Fruit fly (Drosophila melanogaster) whole organism, embryonic: ENCODE measurements around the gene TBC1D16.

Experiments used
- CG33213 ChIP-seq: fragments of 200-800 bp; sonication (Bioruptor generic); optimal IDR thresholded peaks from 3 replicates; lab custom pipeline; 2016; ENCODE audit warnings: missing biosample characterization, missing genetic modification characterization
- CG4617 ChIP-seq: fragments of 200-800 bp; sonication (Bioruptor generic); optimal IDR thresholded peaks from 3 replicates; lab custom pipeline; 2016; ENCODE audit warnings: missing biosample characterization, missing genetic modification characterization, borderline replicate concordance
- CG7786 ChIP-seq: fragments of 200-800 bp; sonication (Bioruptor generic); optimal IDR thresholded peaks from 2 replicates; lab custom pipeline; 2016; ENCODE audit warnings: missing biosample characterization, missing genetic modification characterization
- Chrac-16 ChIP-seq: fragments of 200-800 bp; sonication (Bioruptor generic); optimal IDR thresholded peaks from 3 replicates; lab custom pipeline; 2016; ENCODE audit warnings: missing biosample characterization, missing genetic modification characterization
- Hr3 ChIP-seq: fragments of 200-800 bp; sonication (Bioruptor generic); optimal IDR thresholded peaks from 3 replicates; lab custom pipeline; 2016; ENCODE audit warnings: missing biosample characterization, missing genetic modification characterization
- Rfx ChIP-seq: fragments of 200-800 bp; sonication (Bioruptor generic); IDR thresholded peaks from 2 replicates; pipeline ENCODE4 v1.3.6; 2022; ENCODE audit warnings: missing biosample characterization, missing genetic modification characterization
- chm ChIP-seq: fragments of 200-800 bp; sonication (Bioruptor generic); IDR thresholded peaks from 2 replicates; pipeline ENCODE4 v1.3.6; 2022; ENCODE audit warnings: missing biosample characterization, missing genetic modification characterization
- fd3F ChIP-seq: fragments of 200-800 bp; sonication (Bioruptor generic); optimal IDR thresholded peaks from 2 replicates; lab custom pipeline; 2018; ENCODE audit warnings: missing biosample characterization, mild to moderate bottlenecking, missing genetic modification characterization, moderate library complexity
- run ChIP-seq: fragments of 200-800 bp; sonication (Bioruptor generic); optimal IDR thresholded peaks from 3 replicates; lab custom pipeline; 2018; ENCODE audit warnings: missing biosample characterization, mild to moderate bottlenecking, missing genetic modification characterization

DNA sequence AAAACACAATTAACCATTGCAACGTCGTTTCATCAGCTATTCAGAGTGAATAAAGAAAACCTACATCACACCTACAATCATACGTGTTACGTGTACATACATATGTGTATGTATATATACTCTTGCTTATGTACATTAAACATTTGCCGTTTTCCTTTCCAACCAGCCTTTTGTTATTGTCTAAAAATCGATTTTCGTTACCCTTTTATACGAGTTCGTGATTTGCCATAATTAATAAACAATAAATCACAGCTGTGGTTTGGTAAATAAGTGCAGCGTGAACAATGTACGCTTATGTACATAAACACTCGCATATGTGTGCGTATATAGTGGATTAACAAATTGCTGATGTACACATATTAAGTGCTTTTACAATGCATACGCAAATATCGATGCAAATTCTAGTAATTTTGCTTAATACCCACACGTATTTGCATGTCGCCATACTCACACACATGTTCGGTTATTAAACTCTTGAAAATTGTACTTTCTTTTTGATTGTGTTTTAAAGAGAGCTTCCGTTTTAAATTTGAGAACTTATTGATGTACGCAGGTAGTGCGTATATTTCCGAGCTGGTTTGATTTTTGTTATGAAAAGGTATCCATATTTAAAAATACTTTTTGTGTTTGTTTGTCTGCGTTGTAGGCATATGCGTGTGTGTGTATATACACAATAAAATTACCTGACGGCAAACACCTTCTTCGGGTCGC, 38.4 kb downstream of the TBC1D16 start:
- TF ChIP-seq CG7786 (GFP tag; lab: Kevin White, UChicago), result no peak
- TF ChIP-seq chm (GFP tag; lab: Robert Waterston, UW), result no peak
- no peak for TF ChIP-seq CG33213 (GFP tag; lab: Kevin White, UChicago)
- TF ChIP-seq Chrac-16 (GFP tag; lab: Kevin White, UChicago), result no peak
- TF ChIP-seq CG4617, result peak; percentile 17
- TF ChIP-seq Hr3 (GFP tag; lab: Kevin White, UChicago), result no peak
- no peak for TF ChIP-seq run (tag; lab: Kevin White, UChicago)
- TF ChIP-seq fd3F (GFP tag; lab: Kevin White, UChicago), result no peak
- no peak for TF ChIP-seq Rfx (GFP tag; lab: Robert Waterston, UW)
